Worm (Caenorhabditis elegans): ENCODE data around the gene B0457.6.

The B0457.6 gene

ce11 chrII:8889589-8889988, 32.6 kb upstream of the B0457.6 start:
- no peak for TF ChIP-seq dmd-8 (GFP tag; IDR thresholded peaks at IDR 0.05)
- TF ChIP-seq daf-16 (GFP tag; optimal IDR thresholded peaks at IDR 0.05): no peak
- peak; percentile 26 for TF ChIP-seq daf-16 (tag; optimal IDR thresholded peaks at IDR 0.05)
- no peak for TF ChIP-seq nhr-11 (tag; optimal IDR thresholded peaks at IDR 0.05)
- TF ChIP-seq unc-62 (GFP tag; optimal IDR thresholded peaks at IDR 0.05 in 1 of 2): peak in 1 of 2 experiments; percentile 8
- TF ChIP-seq unc-62 (tag; optimal IDR thresholded peaks at IDR 0.05): no peak
- no peak for TF ChIP-seq mep-1 (tag; optimal IDR thresholded peaks at IDR 0.05)
- TF ChIP-seq zip-2 (tag; optimal IDR thresholded peaks at IDR 0.05): no peak
- TF ChIP-seq ama-1 (optimal IDR thresholded peaks at IDR 0.05): peak; percentile 54
- TF ChIP-seq nhr-111 (GFP tag; optimal IDR thresholded peaks at IDR 0.05): no peak
- no peak for TF ChIP-seq skn-1 (tag; optimal IDR thresholded peaks at IDR 0.05)

ce11 chrII:8890017-8890416, 32.2 kb upstream of the B0457.6 start:
- TF ChIP-seq F49E8.2 (tag; optimal IDR thresholded peaks at IDR 0.05; ENCODE audit: borderline replicate concordance) (peak; percentile 64), hif-1 (tag; optimal IDR thresholded peaks at IDR 0.05) (no peak), nhr-76 (tag; optimal IDR thresholded peaks at IDR 0.05) (no peak), aha-1 (tag) (no peak), vab-7 (GFP tag; IDR thresholded peaks at IDR 0.05) (no peak), unc-130 (GFP tag; optimal IDR thresholded peaks at IDR 0.05) (no peak), lim-7 (GFP tag; IDR thresholded peaks at IDR 0.05) (no peak), lsy-2 (tag; optimal IDR thresholded peaks at IDR 0.05) (peak in 1 of 2 experiments; percentile 34), lin-29 (GFP tag; IDR thresholded peaks at IDR 0.05) (no peak), nhr-11 (tag; optimal IDR thresholded peaks at IDR 0.05) (no peak), ztf-11 (tag; optimal IDR thresholded peaks at IDR 0.05) (no peak)

ce11 chrII:8890530-8890929, 31.7 kb upstream of the B0457.6 start:
- TF ChIP-seq hmg-1.1 (GFP tag; IDR thresholded peaks at IDR 0.05) (no peak), nhr-41 (GFP tag; IDR thresholded peaks at IDR 0.05) (no peak), F10B5.3 (tag; optimal IDR thresholded peaks at IDR 0.05) (no peak), ama-1 (optimal IDR thresholded peaks at IDR 0.05) (no peak), mxl-2 (GFP tag; conservative IDR thresholded peaks at IDR 0.05) (no peak), snpc-1.2 (GFP tag; IDR thresholded peaks at IDR 0.05) (no peak), ceh-82 (tag; optimal IDR thresholded peaks at IDR 0.05) (no peak), ces-1 (GFP tag; optimal IDR thresholded peaks at IDR 0.05) (no peak), pha-4 (GFP tag; IDR thresholded peaks at IDR 0.05) (no peak), pha-4 (tag; optimal IDR thresholded peaks at IDR 0.05) (no peak), F37D6.2 (tag; optimal IDR thresholded peaks at IDR 0.05) (no peak), pqm-1 (tag; optimal IDR thresholded peaks at IDR 0.05) (no peak), F49E8.2 (tag; optimal IDR thresholded peaks at IDR 0.05; ENCODE audit: borderline replicate concordance) (no peak), ZK337.2 (GFP tag; IDR thresholded peaks at IDR 0.05) (no peak), lin-1 (GFP tag; IDR thresholded peaks at IDR 0.05) (no peak), lin-13 (GFP tag; optimal IDR thresholded peaks at IDR 0.05) (no peak), daf-19 (GFP tag; conservative IDR thresholded peaks at IDR 0.05) (no peak), vab-7 (GFP tag; IDR thresholded peaks at IDR 0.05) (no peak), rbr-2 (tag; optimal IDR thresholded peaks at IDR 0.05) (no peak)

ce11 chrII:8891042-8891441, 31.2 kb upstream of the B0457.6 start:
- TF ChIP-seq vab-7 (GFP tag; IDR thresholded peaks at IDR 0.05) (no peak), dpl-1 (GFP tag; optimal IDR thresholded peaks at IDR 0.05) (peak; percentile 17), lsy-2 (tag; optimal IDR thresholded peaks at IDR 0.05) (peak in 1 of 2 experiments; percentile 52), ceh-32 (tag; optimal IDR thresholded peaks at IDR 0.05; ENCODE audit: poor library complexity) (no peak), egl-27 (tag; optimal IDR thresholded peaks at IDR 0.05) (no peak), lim-7 (GFP tag; IDR thresholded peaks at IDR 0.05) (no peak)

Data from whole organism, L4 larva.